Worm (Caenorhabditis elegans) whole organism, young adult: Measurements from ENCODE around the gene hot-9.
"Not testable (repeated sequence)": the region's sequence is repeated elsewhere in the genome, so short reads cannot be mapped to it uniquely, and the experiment has no call there.

Source experiments
- B0035.1 ChIP-seq: sonication (generic microtip); optimal IDR thresholded peaks from 2 replicates; lab custom pipeline; 2016; ENCODE audit warnings: missing genetic modification characterization, mild to moderate bottlenecking, missing compliant biosample characterization, missing genotype, missing genetic modification reagents
- Y56A3A.18 ChIP-seq: fragments of 200-800 bp; sonication (Bioruptor generic); IDR thresholded peaks from 2 replicates; pipeline ENCODE4 v1.3.6; 2022; ENCODE audit warnings: missing genetic modification reagents, missing genetic modification characterization, missing compliant biosample characterization
- ceh-100 ChIP-seq: fragments of 200-800 bp; sonication (Bioruptor generic); IDR thresholded peaks from 2 replicates; pipeline ENCODE4 v1.3.6; 2022; ENCODE audit warnings: missing genetic modification reagents, missing genetic modification characterization, missing compliant biosample characterization
- egl-44 ChIP-seq: fragments of 200-800 bp; sonication (Bioruptor generic); IDR thresholded peaks from 2 replicates; pipeline ENCODE4 v1.3.6; 2022; ENCODE audit warnings: missing genetic modification reagents, missing genetic modification characterization, missing compliant biosample characterization
- him-1 ChIP-seq: sonication (generic microtip); optimal IDR thresholded peaks from 2 replicates; lab custom pipeline; 2016; ENCODE audit warnings: missing genotype, missing genetic modification reagents, missing genetic modification characterization, missing compliant biosample characterization
- mel-28 ChIP-seq: sonication (generic microtip); optimal IDR thresholded peaks from 2 replicates; lab custom pipeline; 2016; ENCODE audit warnings: borderline replicate concordance, mild to moderate bottlenecking, missing genetic modification characterization, missing compliant biosample characterization

DNA sequence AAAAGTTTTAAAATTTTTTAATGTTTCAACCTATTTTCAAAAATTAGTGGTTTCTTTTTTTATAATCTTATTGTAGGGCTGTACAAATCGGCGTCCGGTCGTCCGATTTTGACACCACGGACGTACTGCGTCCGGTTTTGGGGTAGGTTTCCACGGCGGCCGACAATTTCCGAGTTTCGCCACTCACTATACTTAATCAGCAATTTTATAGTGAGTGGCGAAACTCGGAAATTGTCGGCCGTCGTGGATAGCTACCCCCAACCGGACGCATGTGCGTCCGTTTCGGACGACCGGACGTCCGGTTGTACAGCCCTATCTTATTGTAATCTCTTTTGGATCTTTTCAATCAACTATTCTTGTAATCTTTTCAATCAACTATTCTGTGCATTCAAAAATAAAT, 34.3 kb downstream of the hot-9 start:
- not testable (repeated sequence) for TF ChIP-seq egl-44 (GFP tag; lab: Robert Waterston, UW); mel-28 (tag; lab: Kevin White, UChicago); ceh-100 (GFP tag; lab: Robert Waterston, UW); B0035.1 (tag; lab: Kevin White, UChicago); Y56A3A.18 (GFP tag; lab: Robert Waterston, UW); him-1
